Worm (Caenorhabditis elegans): ENCODE data around the gene nhr-154.

Gene nhr-154

ce11 chrV:12080274-12080673 is 20.8 kb upstream of the nhr-154 start, which contains the start of gene R07B7.9:
R07B7.9 (minus strand) TSS chrV:12080374.
- TF ChIP-seq nhr-12 (tag; optimal IDR thresholded peaks at IDR 0.05) (no peak), lin-13 (tag; optimal IDR thresholded peaks at IDR 0.05) (no peak), nhr-2 (tag; optimal IDR thresholded peaks at IDR 0.05) (no peak), nhr-76 (tag; optimal IDR thresholded peaks at IDR 0.05) (no peak), bed-3 (GFP tag; optimal IDR thresholded peaks at IDR 0.05) (no peak), M03D4.4 (tag; optimal IDR thresholded peaks at IDR 0.05) (no peak), mep-1 (tag; optimal IDR thresholded peaks at IDR 0.05) (no peak), ces-1 (GFP tag; optimal IDR thresholded peaks at IDR 0.05) (no peak), nhr-28 (tag; optimal IDR thresholded peaks at IDR 0.05) (no peak), mab-5 (tag; optimal IDR thresholded peaks at IDR 0.05) (no peak), ceh-39 (tag; optimal IDR thresholded peaks at IDR 0.05) (no peak), blmp-1 (tag; optimal IDR thresholded peaks at IDR 0.05) (no peak), sptf-1 (tag; optimal IDR thresholded peaks at IDR 0.05) (no peak), unc-39 (tag; optimal IDR thresholded peaks at IDR 0.05) (no peak), elt-1 (tag; optimal IDR thresholded peaks at IDR 0.05; ENCODE audit: borderline replicate concordance, insufficient read depth) (no peak), drap-1 (GFP tag; optimal IDR thresholded peaks at IDR 0.05) (no peak), ceh-83 (GFP tag; optimal IDR thresholded peaks at IDR 0.05) (no peak), cnd-1 (tag; optimal IDR thresholded peaks at IDR 0.05) (no peak), zip-8 (tag; optimal IDR thresholded peaks at IDR 0.05) (no peak)

ce11 chrV:12082932-12083331 is 18.2 kb upstream of the nhr-154 start, which contains the start of gene R07B7.10:
R07B7.10 (plus strand) TSS chrV:12083216.
- TF ChIP-seq unc-62 (GFP tag; optimal IDR thresholded peaks at IDR 0.05) (no peak), lsy-2 (tag; optimal IDR thresholded peaks at IDR 0.05) (no peak), blmp-1 (tag; optimal IDR thresholded peaks at IDR 0.05) (no peak), elt-3 (tag; optimal IDR thresholded peaks at IDR 0.05) (no peak), ces-1 (GFP tag; optimal IDR thresholded peaks at IDR 0.05) (no peak), lin-13 (tag; optimal IDR thresholded peaks at IDR 0.05) (no peak), nhr-12 (tag; optimal IDR thresholded peaks at IDR 0.05) (no peak), nhr-76 (tag; optimal IDR thresholded peaks at IDR 0.05) (no peak), sptf-1 (tag; optimal IDR thresholded peaks at IDR 0.05) (no peak), nhr-28 (tag; optimal IDR thresholded peaks at IDR 0.05) (no peak), ceh-83 (GFP tag; optimal IDR thresholded peaks at IDR 0.05) (no peak), M03D4.4 (tag; optimal IDR thresholded peaks at IDR 0.05) (no peak), mls-2 (tag; optimal IDR thresholded peaks at IDR 0.05) (no peak), sem-2 (GFP tag; optimal IDR thresholded peaks at IDR 0.05) (no peak), ceh-43 (GFP tag; optimal IDR thresholded peaks at IDR 0.05) (no peak), ham-2 (GFP tag; optimal IDR thresholded peaks at IDR 0.05) (no peak), elt-1 (tag; optimal IDR thresholded peaks at IDR 0.05; ENCODE audit: borderline replicate concordance, insufficient read depth) (no peak), nhr-237 (tag; optimal IDR thresholded peaks at IDR 0.05) (no peak), nhr-2 (tag; optimal IDR thresholded peaks at IDR 0.05) (no peak)

DNA sequence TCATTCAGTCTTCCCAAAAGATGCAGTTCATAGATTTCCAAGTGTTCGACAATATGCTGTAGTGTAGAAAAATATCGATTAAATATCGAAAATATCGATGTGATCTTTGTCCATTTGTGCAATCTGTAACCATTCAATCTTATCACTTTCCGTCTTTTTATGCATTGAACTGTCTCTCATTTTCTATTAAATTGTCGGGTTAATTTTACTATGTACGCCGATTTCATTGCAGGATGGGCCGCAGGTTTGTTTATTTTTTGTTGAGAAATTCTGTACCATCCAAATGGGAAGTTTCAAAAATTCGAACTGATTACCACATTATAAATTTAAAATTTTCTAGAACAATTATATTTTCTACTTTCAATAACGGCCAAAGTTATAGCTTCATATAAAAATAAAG is 16.9 kb upstream of the nhr-154 start, which contains the start of gene R07B7.8:
R07B7.8 (minus strand) TSS at position 101 of the 400 bp plus-strand sequence.
- TF ChIP-seq elt-3 (tag; optimal IDR thresholded peaks at IDR 0.05) (no peak), M03D4.4 (tag; optimal IDR thresholded peaks at IDR 0.05) (no peak), bed-3 (GFP tag; optimal IDR thresholded peaks at IDR 0.05) (no peak), cnd-1 (tag; optimal IDR thresholded peaks at IDR 0.05) (no peak), sptf-1 (tag; optimal IDR thresholded peaks at IDR 0.05) (no peak), unc-39 (tag; optimal IDR thresholded peaks at IDR 0.05) (no peak), ceh-39 (tag; optimal IDR thresholded peaks at IDR 0.05) (no peak), elt-1 (tag; optimal IDR thresholded peaks at IDR 0.05; ENCODE audit: borderline replicate concordance, insufficient read depth) (no peak), unc-62 (GFP tag; optimal IDR thresholded peaks at IDR 0.05) (no peak), ceh-43 (GFP tag; optimal IDR thresholded peaks at IDR 0.05) (no peak), nhr-12 (tag; optimal IDR thresholded peaks at IDR 0.05) (no peak)

ce11 chrV:12085867-12086634 is 15.0 kb upstream of the nhr-154 start:
- no peak for TF ChIP-seq nhr-2 (tag; optimal IDR thresholded peaks at IDR 0.05)
- no peak for TF ChIP-seq lsy-2 (tag; optimal IDR thresholded peaks at IDR 0.05)
- no peak for TF ChIP-seq ces-1 (GFP tag; optimal IDR thresholded peaks at IDR 0.05)
- TF ChIP-seq pha-4 (tag; optimal IDR thresholded peaks at IDR 0.05) = no peak
- TF ChIP-seq unc-120 (tag; optimal IDR thresholded peaks at IDR 0.05; ENCODE audit: poor library complexity, severe bottlenecking) = no peak
- no peak for TF ChIP-seq drap-1 (GFP tag; optimal IDR thresholded peaks at IDR 0.05)
- TF ChIP-seq ceh-83 (GFP tag; optimal IDR thresholded peaks at IDR 0.05) = no peak
- peak; percentile 67 for TF ChIP-seq hlh-1 (tag; optimal IDR thresholded peaks at IDR 0.05)
- no peak for TF ChIP-seq nhr-237 (tag; optimal IDR thresholded peaks at IDR 0.05)

Data from whole organism, mixed stage, embryonic.